Worm (Caenorhabditis elegans) whole organism, dauer: ENCODE measurements around the gene daf-14.

Source experiments
- unc-62 ChIP-seq: sonication (generic microtip); optimal IDR thresholded peaks from 2 replicates; lab custom pipeline; 2017; ENCODE audit warnings: missing biosample characterization, missing genetic modification reagents, missing genetic modification characterization

Gene daf-14

ce11 chrIV:10250577-10251075 is at the start of gene daf-14:
Gene daf-14 (plus strand): TSS chrIV:10250627.
- TF ChIP-seq unc-62 = no peak

- no peak for TF ChIP-seq unc-62
Measured at ce11 chrIV:10206182-10206581, 44.2 kb upstream of the daf-14 start, which contains the start of gene K04D7.6. Gene K04D7.6 (minus strand): TSS chrIV:10206282.

ce11 chrIV:10214811-10215210 is 35.6 kb upstream of the daf-14 start, which contains the start of gene abt-1:
Gene abt-1 (minus strand): TSS chrIV:10214911.
- TF ChIP-seq unc-62 = no peak

DNA sequence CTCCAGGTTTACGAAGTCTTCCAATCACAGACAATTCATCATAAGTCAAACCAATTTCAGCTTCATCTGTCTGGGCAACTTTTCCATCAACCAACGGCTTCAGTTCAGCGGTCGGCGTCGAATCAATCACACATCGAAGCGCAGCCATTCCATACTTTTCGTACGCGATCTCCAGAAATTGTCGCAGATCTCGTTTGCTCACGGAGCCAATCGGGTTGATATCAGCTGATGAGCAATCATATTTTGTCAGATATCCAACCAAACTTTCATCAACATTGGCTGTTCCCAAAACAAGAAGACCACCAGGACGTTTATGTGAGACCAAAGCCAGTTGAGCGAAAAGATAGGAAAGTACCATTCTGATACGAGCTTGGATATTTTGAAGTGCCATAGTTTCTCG is 35.0 kb upstream of the daf-14 start:
- no peak for TF ChIP-seq unc-62

DNA sequence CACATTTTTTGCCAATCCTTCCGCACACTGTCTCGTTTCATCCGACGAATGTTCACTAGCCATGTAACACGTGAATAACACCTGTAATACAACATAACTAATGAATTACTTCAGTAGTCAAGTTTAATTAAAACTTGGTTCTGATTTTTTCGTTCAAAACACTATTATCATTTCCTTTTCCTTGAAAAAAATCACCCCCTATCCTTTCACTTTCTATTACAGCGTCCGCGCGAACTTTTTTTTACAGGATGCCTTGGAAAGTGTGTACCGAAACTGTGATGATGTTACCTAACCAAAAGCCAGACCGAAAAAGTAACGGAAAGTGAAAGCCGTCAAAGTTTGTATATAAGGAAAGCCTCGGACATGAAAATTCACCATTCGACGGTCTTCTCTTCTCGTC is 34.3 kb upstream of the daf-14 start, which contains the start of gene col-124:
TSS of gene col-124 (plus strand) at position 374 of the 400 bp plus-strand sequence.
- no peak for TF ChIP-seq unc-62

DNA sequence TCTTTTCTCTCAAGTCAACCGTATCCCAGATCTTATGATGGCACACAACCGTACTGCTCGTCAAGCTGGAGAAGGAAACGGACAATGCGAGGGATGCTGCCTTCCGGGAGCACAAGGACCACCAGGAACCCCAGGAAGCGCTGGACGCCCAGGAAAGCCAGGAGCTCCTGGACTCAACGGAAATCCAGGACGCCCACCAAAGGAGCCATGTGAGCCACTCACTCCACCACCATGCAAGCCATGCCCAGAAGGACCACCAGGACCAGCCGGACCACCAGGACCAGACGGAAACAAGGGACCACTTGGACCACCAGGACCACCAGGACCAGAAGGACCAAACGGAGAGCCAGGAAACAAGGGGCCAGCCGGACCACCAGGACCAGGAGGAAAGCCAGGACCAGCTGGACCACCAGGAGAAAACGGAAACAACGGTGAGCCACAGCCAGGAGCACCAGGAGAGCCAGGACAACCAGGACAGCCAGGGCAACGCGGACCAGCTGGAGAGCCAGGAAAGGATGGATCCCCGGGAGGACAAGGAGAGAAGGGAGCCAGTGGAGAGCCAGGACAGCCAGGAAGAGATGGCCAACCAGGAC is 33.6 kb upstream of the daf-14 start:
- no peak for TF ChIP-seq unc-62

ce11 chrIV:10219208-10219607 is 31.2 kb upstream of the daf-14 start, which contains the start of gene qns-1:
Gene qns-1 (minus strand): TSS chrIV:10219308.
- no peak for TF ChIP-seq unc-62

DNA sequence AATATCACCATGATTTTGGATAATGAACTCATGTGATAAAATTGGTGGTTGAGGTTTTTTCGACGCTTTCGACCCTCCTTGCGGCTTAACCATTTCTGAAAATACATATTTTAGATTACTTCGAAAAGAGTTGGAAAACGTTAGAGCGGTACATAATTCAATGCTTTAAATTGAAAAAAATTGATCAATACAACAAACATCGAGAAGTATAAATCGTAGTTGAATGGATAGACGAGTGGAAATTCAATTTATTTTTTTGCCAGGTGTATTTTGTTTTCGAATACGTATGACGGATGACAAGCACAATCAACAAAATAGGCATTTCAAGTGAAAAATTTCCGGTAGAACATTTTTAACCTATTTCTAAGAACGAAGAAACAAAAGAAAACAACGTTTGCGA is 29.2 kb upstream of the daf-14 start, which contains the start of gene tram-1:
TSS of gene tram-1 (minus strand) at position 101 of the 400 bp plus-strand sequence.
- TF ChIP-seq unc-62 = no peak

- no peak for TF ChIP-seq unc-62
Measured at ce11 chrIV:10222122-10222589, 28.3 kb upstream of the daf-14 start, which contains the start of gene C24F3.2. Gene C24F3.2 (plus strand): TSS chrIV:10222539.

ce11 chrIV:10223723-10224122 is 26.7 kb upstream of the daf-14 start, which contains the start of gene nas-12:
Gene nas-12 (plus strand): TSS chrIV:10224023.
- TF ChIP-seq unc-62 = no peak

- TF ChIP-seq unc-62 = no peak
Measured at ce11 chrIV:10227534-10227933, 22.9 kb upstream of the daf-14 start, which contains the start of gene F01G10.6. Gene F01G10.6 (minus strand): TSS chrIV:10227634.

DNA sequence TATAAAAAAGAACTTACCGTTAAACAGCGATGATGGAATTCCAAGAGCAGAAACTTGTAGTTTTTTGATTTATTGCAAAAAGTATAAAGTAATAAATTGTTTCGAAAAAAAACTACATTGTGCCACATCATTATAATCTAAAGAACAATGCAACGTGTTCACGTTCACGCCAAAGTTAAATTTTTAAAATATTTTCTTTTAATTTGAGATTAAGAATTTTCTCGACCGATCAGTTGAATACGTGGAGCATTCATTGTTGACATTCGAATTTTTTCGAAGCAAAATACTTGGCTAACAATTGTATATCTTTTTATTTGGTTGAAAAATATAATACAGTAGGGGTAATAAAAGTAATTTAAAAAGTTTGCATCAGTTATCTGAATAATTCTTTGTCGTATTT is 19.5 kb upstream of the daf-14 start, which contains the start of gene F01G10.5:
TSS of gene F01G10.5 (minus strand) at position 101 of the 400 bp plus-strand sequence.
- no peak for TF ChIP-seq unc-62

DNA sequence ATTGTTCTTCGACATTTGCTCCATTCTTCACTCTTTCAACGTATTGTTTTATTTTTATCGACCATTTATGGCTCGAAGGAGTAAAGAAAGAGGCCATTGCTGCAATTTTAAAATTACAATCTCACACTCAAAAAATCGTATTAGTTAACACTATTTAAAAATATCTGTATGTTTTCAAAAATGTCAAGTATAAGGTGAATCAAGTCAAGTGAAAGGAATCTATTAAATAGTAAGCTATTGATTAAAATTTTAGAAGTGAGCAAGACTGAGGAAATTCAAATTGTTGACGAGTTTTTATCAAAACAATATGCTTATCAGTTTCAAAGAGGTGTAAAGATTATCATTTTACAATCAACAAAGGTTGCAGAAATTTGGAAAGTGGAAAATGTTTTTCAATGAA is 18.0 kb upstream of the daf-14 start, which contains the start of gene F01G10.4:
TSS of gene F01G10.4 (minus strand) at position 101 of the 400 bp plus-strand sequence.
- no peak for TF ChIP-seq unc-62

DNA sequence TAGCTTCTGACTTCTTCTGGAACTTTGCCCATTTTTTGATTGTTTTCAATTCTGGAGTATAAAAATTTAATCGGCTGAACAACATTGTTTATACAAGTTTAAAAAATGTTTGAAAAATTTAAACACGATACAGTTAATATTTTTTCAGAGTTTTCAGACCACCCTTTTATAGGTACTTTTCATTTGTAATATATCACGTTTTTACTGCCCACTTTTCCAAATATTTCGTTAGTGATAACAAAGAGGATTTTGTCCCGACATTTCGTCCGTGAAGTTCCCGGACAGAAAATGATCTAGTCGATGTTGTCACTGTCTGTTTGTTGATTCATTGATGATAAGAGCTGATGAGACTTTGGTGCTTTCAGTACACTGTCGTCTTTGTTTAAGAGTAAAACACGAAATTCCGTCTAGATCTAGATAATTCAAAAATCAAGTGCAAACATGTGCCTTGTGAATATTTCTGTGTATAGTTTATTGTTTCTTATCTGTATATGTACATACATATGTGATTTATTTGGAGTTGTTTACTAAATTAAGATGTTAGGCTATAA is 15.1 kb upstream of the daf-14 start, which contains the start of gene ech-9:
TSS of gene ech-9 (minus strand) at position 51 of the 551 bp plus-strand sequence.
- TF ChIP-seq unc-62 = no peak

DNA sequence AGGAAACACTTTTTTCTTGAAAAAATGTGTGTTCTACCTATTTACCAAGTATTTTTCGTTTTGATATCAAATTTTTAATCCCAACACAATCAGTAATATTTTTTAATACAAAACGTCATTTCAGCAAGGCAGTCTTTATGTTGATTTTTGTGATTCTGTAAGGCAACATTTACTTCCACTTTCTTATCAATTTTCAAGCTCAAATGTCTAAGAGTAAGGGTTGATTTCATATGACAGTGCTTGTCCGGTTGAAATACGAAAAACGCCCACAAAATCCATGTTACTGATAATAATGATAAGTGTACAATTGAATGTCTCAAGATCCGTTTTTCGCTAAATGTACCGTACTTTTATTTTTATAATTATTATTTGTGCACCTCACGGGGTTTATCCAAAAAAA is 14.3 kb upstream of the daf-14 start:
- TF ChIP-seq unc-62 = no peak

ce11 chrIV:10239045-10239444 is 11.4 kb upstream of the daf-14 start, which contains the start of gene ech-8:
Gene ech-8 (minus strand): TSS chrIV:10239176.
- TF ChIP-seq unc-62 = no peak

DNA sequence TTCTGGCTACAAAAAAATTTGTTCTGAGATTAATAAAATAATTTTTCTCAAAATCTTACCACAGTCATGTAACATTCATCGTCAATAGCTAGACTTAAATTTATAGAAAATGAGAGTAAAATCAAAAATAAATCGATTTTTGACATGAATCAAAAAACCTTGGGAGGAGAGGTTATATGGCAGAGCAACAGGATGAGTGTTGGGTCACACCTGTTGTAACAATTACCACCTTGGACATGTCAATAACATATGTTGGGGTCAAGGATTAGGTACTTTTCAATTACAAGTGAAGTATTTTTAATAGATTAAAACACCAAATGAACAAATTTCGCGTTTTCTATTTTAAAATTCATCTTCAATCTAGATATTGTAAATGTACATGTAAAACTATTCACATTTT is 8.8 kb upstream of the daf-14 start, which contains the start of gene lipl-7:
TSS of gene lipl-7 (minus strand) at position 165 of the 400 bp plus-strand sequence.
- TF ChIP-seq unc-62 = no peak
